Comparison of ENCODE assay signal across 3 worm cellular contexts in genomic region chrIII:2966462-2966861, ce11.
A peak's percentile ranks its signal among the peaks of the same experiment; 100 is the strongest.
TF ChIP-seq lines count a peak whose summit lies in the region.

No protein-coding gene starts in this region.

TF ChIP-seq in whole organism, L1 larva, 84 proteins besides CTCF, POLR2A, EP300 and RAD21 (continued from another document and continues in another):
- TF ChIP-seq irx-1 (tag; optimal IDR thresholded peaks at IDR 0.05; lab: Kevin White, UChicago) (peak; percentile 80), ceh-82 (tag; optimal IDR thresholded peaks at IDR 0.05; lab: Kevin White, UChicago) (peak; percentile 52 to 83 (median 74)), pax-3 (tag; optimal IDR thresholded peaks at IDR 0.05; lab: Kevin White, UChicago) (peak; percentile 66), snpc-4 (tag; optimal IDR thresholded peaks at IDR 0.05; lab: Kevin White, UChicago) (peak; percentile 52), lin-39 (tag; optimal IDR thresholded peaks at IDR 0.05; lab: Kevin White, UChicago) (peak; percentile 21), unc-130 (tag; optimal IDR thresholded peaks at IDR 0.05; lab: Kevin White, UChicago) (peak; percentile 69), ama-1 (optimal IDR thresholded peaks at IDR 0.05; lab: Kevin White, UChicago) (no peak), nhr-237 (tag; optimal IDR thresholded peaks at IDR 0.05; lab: Kevin White, UChicago) (peak; percentile 56), zip-4 (GFP tag; optimal IDR thresholded peaks at IDR 0.05; lab: Kevin White, UChicago) (peak; percentile 50), aha-1 (tag; optimal IDR thresholded peaks at IDR 0.05; lab: Kevin White, UChicago) (no peak), nhr-85 (tag; lab: Kevin White, UChicago) (peak; percentile 92), rnt-1 (tag; optimal IDR thresholded peaks at IDR 0.05; lab: Kevin White, UChicago) (peak; percentile 90), nhr-19 (GFP tag; conservative IDR thresholded peaks at IDR 0.05; lab: Robert Waterston, UW) (peak; percentile 91), efl-3 (GFP tag; optimal IDR thresholded peaks at IDR 0.05; lab: Kevin White, UChicago) (no peak), nhr-76 (tag; optimal IDR thresholded peaks at IDR 0.05; lab: Kevin White, UChicago) (no peak), grh-1 (GFP tag; IDR thresholded peaks at IDR 0.05; lab: Robert Waterston, UW) (peak; percentile 73), sup-37 (GFP tag; optimal IDR thresholded peaks at IDR 0.05; lab: Kevin White, UChicago) (no peak), fkh-10 (GFP tag; optimal IDR thresholded peaks at IDR 0.05; lab: Kevin White, UChicago) (peak; percentile 45), sox-4 (tag; optimal IDR thresholded peaks at IDR 0.05; lab: Kevin White, UChicago) (peak; percentile 50), mab-9 (GFP tag; IDR thresholded peaks at IDR 0.05; lab: Robert Waterston, UW) (peak; percentile 76), ceh-88 (GFP tag; IDR thresholded peaks at IDR 0.05; lab: Robert Waterston, UW) (peak; percentile 75; the same call in 1 of the 2 replicates), elt-3 (tag; optimal IDR thresholded peaks at IDR 0.05; lab: Kevin White, UChicago) (peak in 2 of 6 experiments; percentile 8 to 29), hlh-17 (GFP tag; optimal IDR thresholded peaks at IDR 0.05; lab: Kevin White, UChicago; ENCODE audit: borderline replicate concordance) (no peak), pqm-1 (tag; optimal IDR thresholded peaks at IDR 0.05; lab: Kevin White, UChicago) (no peak), tbx-2 (tag; optimal IDR thresholded peaks at IDR 0.05; lab: Kevin White, UChicago) (peak; percentile 87), lin-14 (GFP tag; optimal IDR thresholded peaks at IDR 0.05; lab: Kevin White, UChicago) (peak; percentile 93), F16B12.6 (tag; optimal IDR thresholded peaks at IDR 0.05; lab: Kevin White, UChicago) (peak; percentile 58), fkh-4 (tag; optimal IDR thresholded peaks at IDR 0.05; lab: Kevin White, UChicago; ENCODE audit: borderline replicate concordance) (peak; percentile 2), lsy-2 (tag; optimal IDR thresholded peaks at IDR 0.05; lab: Kevin White, UChicago) (peak; percentile 84 to 90), C04F5.9 (tag; optimal IDR thresholded peaks at IDR 0.05; lab: Kevin White, UChicago) (peak; percentile 38), nhr-28 (tag; optimal IDR thresholded peaks at IDR 0.05; lab: Kevin White, UChicago) (no peak), sptf-1 (tag; optimal IDR thresholded peaks at IDR 0.05; lab: Kevin White, UChicago) (no peak), lin-13 (GFP tag; optimal IDR thresholded peaks at IDR 0.05; lab: Kevin White, UChicago) (peak; percentile 81), mdl-1 (tag; optimal IDR thresholded peaks at IDR 0.05; lab: Kevin White, UChicago) (peak in 1 of 2 experiments; percentile 70), ztf-4 (tag; optimal IDR thresholded peaks at IDR 0.05; lab: Kevin White, UChicago) (peak; percentile 20), zag-1 (tag; optimal IDR thresholded peaks at IDR 0.05; lab: Kevin White, UChicago) (no peak), ztf-11 (tag; optimal IDR thresholded peaks at IDR 0.05; lab: Kevin White, UChicago) (peak in 1 of 2 experiments; percentile 48), nhr-12 (tag; optimal IDR thresholded peaks at IDR 0.05; lab: Kevin White, UChicago) (no peak), aly-2 (tag; optimal IDR thresholded peaks at IDR 0.05; lab: Kevin White, UChicago) (peak; percentile 40), nhr-84 (tag; optimal IDR thresholded peaks at IDR 0.05; lab: Kevin White, UChicago) (no peak), vab-15 (tag; optimal IDR thresholded peaks at IDR 0.05; lab: Kevin White, UChicago) (no peak), ets-5 (GFP tag; IDR thresholded peaks at IDR 0.05; lab: Robert Waterston, UW) (no peak), unc-62 (GFP tag; optimal IDR thresholded peaks at IDR 0.05; lab: Kevin White, UChicago) (no peak), nhr-71 (tag; optimal IDR thresholded peaks at IDR 0.05; lab: Kevin White, UChicago) (peak; percentile 95)

TF ChIP-seq in whole organism, L3 larva, 47 proteins besides CTCF, POLR2A, EP300 and RAD21 (continued from another document):
- TF ChIP-seq elt-1 (tag; optimal IDR thresholded peaks at IDR 0.05; lab: Kevin White, UChicago): no peak
- no peak for TF ChIP-seq fkh-10 (GFP tag; optimal IDR thresholded peaks at IDR 0.05; lab: Kevin White, UChicago)
- TF ChIP-seq pqm-1 (tag; optimal IDR thresholded peaks at IDR 0.05; lab: Kevin White, UChicago): no peak
- peak; percentile 83 for TF ChIP-seq lin-15B (tag; optimal IDR thresholded peaks at IDR 0.05; lab: Kevin White, UChicago)
- no peak for TF ChIP-seq daf-12 (tag; optimal IDR thresholded peaks at IDR 0.05; lab: Kevin White, UChicago)
- TF ChIP-seq unc-62 (GFP tag; optimal IDR thresholded peaks at IDR 0.05; lab: Kevin White, UChicago): no peak
- no peak for TF ChIP-seq fkh-2 (tag; optimal IDR thresholded peaks at IDR 0.05; lab: Kevin White, UChicago)
- TF ChIP-seq eor-1 (tag; optimal IDR thresholded peaks at IDR 0.05; lab: Kevin White, UChicago): no peak
- TF ChIP-seq ceh-9 (tag; optimal IDR thresholded peaks at IDR 0.05; lab: Kevin White, UChicago): no peak
- TF ChIP-seq nfya-1 (tag; optimal IDR thresholded peaks at IDR 0.05; lab: Kevin White, UChicago; ENCODE audit: insufficient read depth): peak; percentile 87
- TF ChIP-seq nhr-237 (tag; optimal IDR thresholded peaks at IDR 0.05; lab: Kevin White, UChicago): no peak
- TF ChIP-seq snpc-4 (tag; optimal IDR thresholded peaks at IDR 0.05; lab: Kevin White, UChicago): peak; percentile 21
- TF ChIP-seq lsy-12 (tag; optimal IDR thresholded peaks at IDR 0.05; lab: Kevin White, UChicago): peak; percentile 34
- TF ChIP-seq lin-39 (tag; optimal IDR thresholded peaks at IDR 0.05; lab: Kevin White, UChicago): peak; percentile 68
- TF ChIP-seq ama-1 (optimal IDR thresholded peaks at IDR 0.05; lab: Kevin White, UChicago): no peak
- TF ChIP-seq unc-39 (tag; optimal IDR thresholded peaks at IDR 0.05; lab: Kevin White, UChicago): no peak
- TF ChIP-seq ztf-4 (tag; optimal IDR thresholded peaks at IDR 0.05; lab: Kevin White, UChicago): no peak
- peak; percentile 20 for TF ChIP-seq egl-5 (tag; optimal IDR thresholded peaks at IDR 0.05; lab: Kevin White, UChicago)
- no peak for TF ChIP-seq ZK546.5 (tag; optimal IDR thresholded peaks at IDR 0.05; lab: Kevin White, UChicago)
- TF ChIP-seq elt-3 (tag; optimal IDR thresholded peaks at IDR 0.05; lab: Kevin White, UChicago): no peak
- peak; percentile 85 for TF ChIP-seq pha-4 (tag; optimal IDR thresholded peaks at IDR 0.05; lab: Kevin White, UChicago)
- no peak for TF ChIP-seq aly-2 (tag; optimal IDR thresholded peaks at IDR 0.05; lab: Kevin White, UChicago)
- TF ChIP-seq egl-27 (tag; optimal IDR thresholded peaks at IDR 0.05; lab: Kevin White, UChicago): no peak
- peak; percentile 3 for TF ChIP-seq nhr-11 (tag; optimal IDR thresholded peaks at IDR 0.05; lab: Kevin White, UChicago)
- TF ChIP-seq hmg-11 (tag; optimal IDR thresholded peaks at IDR 0.05; lab: Kevin White, UChicago): peak; percentile 89
- no peak for TF ChIP-seq mdl-1 (tag; optimal IDR thresholded peaks at IDR 0.05; lab: Kevin White, UChicago)
- no peak for TF ChIP-seq nhr-28 (tag; optimal IDR thresholded peaks at IDR 0.05; lab: Kevin White, UChicago)

TF ChIP-seq in whole organism, young adult, 124 proteins besides CTCF, POLR2A, EP300 and RAD21 (continued from another document):
- TF ChIP-seq somi-1 (GFP tag; optimal IDR thresholded peaks at IDR 0.05; lab: Kevin White, UChicago) (no peak), snpc-3.4 (tag; optimal IDR thresholded peaks at IDR 0.05; lab: Kevin White, UChicago) (peak; percentile 11), madf-6 (GFP tag; IDR thresholded peaks at IDR 0.05; lab: Robert Waterston, UW) (peak; percentile 25; the same call in 1 of the 2 replicates), ceh-79 (tag; optimal IDR thresholded peaks at IDR 0.05; lab: Kevin White, UChicago) (no peak), ztf-3 (GFP tag; optimal IDR thresholded peaks at IDR 0.05; lab: Kevin White, UChicago) (no peak), attf-5 (GFP tag; optimal IDR thresholded peaks at IDR 0.05; lab: Kevin White, UChicago) (peak; percentile 98), nfyb-1 (GFP tag; IDR thresholded peaks at IDR 0.05; lab: Robert Waterston, UW) (peak; percentile 90), mes-4 (tag; optimal IDR thresholded peaks at IDR 0.05; lab: Kevin White, UChicago) (no peak), K12H6.12 (tag; optimal IDR thresholded peaks at IDR 0.05; lab: Kevin White, UChicago) (peak; percentile 10), snpc-1.1 (tag; optimal IDR thresholded peaks at IDR 0.05; lab: Kevin White, UChicago; ENCODE audit: insufficient read depth) (no peak), nhr-80 (tag; optimal IDR thresholded peaks at IDR 0.05; lab: Kevin White, UChicago) (peak; percentile 36), F10E7.11 (tag; optimal IDR thresholded peaks at IDR 0.05; lab: Kevin White, UChicago) (no peak), atf-7 (tag; optimal IDR thresholded peaks at IDR 0.05; lab: Kevin White, UChicago) (no peak), ama-1 (optimal IDR thresholded peaks at IDR 0.05; lab: Kevin White, UChicago) (no peak), ama-1 (GFP tag; optimal IDR thresholded peaks at IDR 0.05; lab: Kevin White, UChicago) (no peak), egl-44 (GFP tag; IDR thresholded peaks at IDR 0.05; lab: Robert Waterston, UW) (peak; percentile 37; the same call in 1 of the 2 replicates), pha-4 (tag; optimal IDR thresholded peaks at IDR 0.05; lab: Kevin White, UChicago) (no peak), ceh-40 (GFP tag; IDR thresholded peaks at IDR 0.05; lab: Robert Waterston, UW) (no peak), F23B12.7 (tag; optimal IDR thresholded peaks at IDR 0.05; lab: Kevin White, UChicago; ENCODE audit: insufficient read depth) (peak; percentile 2), mel-28 (tag; optimal IDR thresholded peaks at IDR 0.05; lab: Kevin White, UChicago; ENCODE audit: borderline replicate concordance) (no peak), ceh-27 (GFP tag; optimal IDR thresholded peaks at IDR 0.05; lab: Kevin White, UChicago) (peak; percentile 42), lin-40 (tag; optimal IDR thresholded peaks at IDR 0.05; lab: Kevin White, UChicago) (no peak), akir-1 (GFP tag; optimal IDR thresholded peaks at IDR 0.05; lab: Kevin White, UChicago) (no peak), nhr-120 (GFP tag; IDR thresholded peaks at IDR 0.05; lab: Robert Waterston, UW) (no peak), ztf-22 (GFP tag; optimal IDR thresholded peaks at IDR 0.05; lab: Kevin White, UChicago) (no peak), mcd-1 (GFP tag; IDR thresholded peaks at IDR 0.05; lab: Robert Waterston, UW) (peak; percentile 97), B0019.2 (GFP tag; conservative IDR thresholded peaks at IDR 0.05; lab: Robert Waterston, UW) (no peak)
